ENCODE assay signal across 6 worm cellular contexts in the genomic region with DNA sequence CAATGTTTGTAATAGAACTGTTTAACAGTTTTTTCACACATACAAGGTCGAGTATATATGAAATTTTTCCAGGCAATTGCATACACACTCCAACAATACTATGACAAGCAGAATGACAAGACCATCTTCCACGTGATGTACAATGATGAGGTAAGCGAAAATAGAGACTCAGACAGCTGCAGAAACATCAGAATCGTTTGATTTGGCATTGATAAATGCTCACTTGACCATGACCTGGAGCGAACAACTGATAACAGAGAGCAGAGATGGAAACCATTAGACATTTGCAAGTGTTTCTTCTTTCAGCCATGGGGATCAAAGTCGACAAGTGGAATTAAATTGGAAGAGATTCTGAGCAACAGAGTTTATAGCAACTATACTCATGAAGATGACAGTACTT.
TF ChIP-seq lines count a peak whose summit lies in the region.

No protein-coding gene starts in this region.

TF ChIP-seq in whole organism, L1 larva, 84 proteins besides CTCF, POLR2A, EP300 and RAD21 (continues in another document):
- no peak for TF ChIP-seq pag-3 (tag; optimal IDR thresholded peaks at IDR 0.05; lab: Kevin White, UChicago; ENCODE audit: borderline replicate concordance, insufficient read depth)
- no peak for TF ChIP-seq sox-4 (tag; optimal IDR thresholded peaks at IDR 0.05; lab: Kevin White, UChicago)
- no peak for TF ChIP-seq nhr-237 (tag; optimal IDR thresholded peaks at IDR 0.05; lab: Kevin White, UChicago)
- TF ChIP-seq nhr-28 (tag; optimal IDR thresholded peaks at IDR 0.05; lab: Kevin White, UChicago) = no peak
- TF ChIP-seq jun-1 (tag; optimal IDR thresholded peaks at IDR 0.05; lab: Kevin White, UChicago) = peak; percentile 16
- no peak for TF ChIP-seq unc-98 (GFP tag; IDR thresholded peaks at IDR 0.05; lab: Robert Waterston, UW)
- peak; percentile 81 for TF ChIP-seq nhr-85 (tag; lab: Kevin White, UChicago)
- TF ChIP-seq ztf-4 (tag; optimal IDR thresholded peaks at IDR 0.05; lab: Kevin White, UChicago) = no peak
- TF ChIP-seq hlh-17 (GFP tag; optimal IDR thresholded peaks at IDR 0.05; lab: Kevin White, UChicago; ENCODE audit: borderline replicate concordance) = no peak
- TF ChIP-seq ceh-88 (GFP tag; IDR thresholded peaks at IDR 0.05; lab: Robert Waterston, UW) = no peak
- TF ChIP-seq snu-23 (GFP tag; optimal IDR thresholded peaks at IDR 0.05; lab: Kevin White, UChicago) = peak; percentile 36
- TF ChIP-seq nhr-11 (tag; optimal IDR thresholded peaks at IDR 0.05; lab: Kevin White, UChicago) = no peak
- TF ChIP-seq hpl-2 (GFP tag; optimal IDR thresholded peaks at IDR 0.05; lab: Kevin White, UChicago) = peak; percentile 11
- no peak for TF ChIP-seq nhr-77 (tag; optimal IDR thresholded peaks at IDR 0.05; lab: Kevin White, UChicago)
- TF ChIP-seq aha-1 (tag; optimal IDR thresholded peaks at IDR 0.05; lab: Kevin White, UChicago) = no peak

TF ChIP-seq in whole organism, L2 larva, 48 proteins besides CTCF, POLR2A, EP300 and RAD21:
- TF ChIP-seq fos-1 (tag; optimal IDR thresholded peaks at IDR 0.05; lab: Kevin White, UChicago) = peak; percentile 94
- peak; percentile 79 for TF ChIP-seq crh-2 (tag; optimal IDR thresholded peaks at IDR 0.05; lab: Kevin White, UChicago)
- peak; percentile 49 for TF ChIP-seq sma-3 (GFP tag; optimal IDR thresholded peaks at IDR 0.05; lab: Kevin White, UChicago)
- TF ChIP-seq gmeb-1 (tag; optimal IDR thresholded peaks at IDR 0.05; lab: Kevin White, UChicago) = peak; percentile 18
- no peak for TF ChIP-seq ztf-11 (tag; optimal IDR thresholded peaks at IDR 0.05; lab: Kevin White, UChicago)
- TF ChIP-seq sma-9 (GFP tag; optimal IDR thresholded peaks at IDR 0.05; lab: Kevin White, UChicago) = peak; percentile 90
- TF ChIP-seq sma-9 (tag; optimal IDR thresholded peaks at IDR 0.05; lab: Kevin White, UChicago) = no peak
- peak in 1 of 2 experiments; percentile 44 for TF ChIP-seq mdl-1 (tag; optimal IDR thresholded peaks at IDR 0.05; lab: Kevin White, UChicago)
- no peak for TF ChIP-seq Y55F3AM.14 (GFP tag; optimal IDR thresholded peaks at IDR 0.05; lab: Kevin White, UChicago)
- peak; percentile 51 for TF ChIP-seq nhr-129 (tag; optimal IDR thresholded peaks at IDR 0.05; lab: Kevin White, UChicago)
- TF ChIP-seq F13H6.1 (tag; optimal IDR thresholded peaks at IDR 0.05; lab: Kevin White, UChicago) = peak; percentile 61
TF ChIP-seq in whole organism, L2 larva: peak in this region for 8.

TF ChIP-seq in whole organism, L3 larva, 47 proteins besides CTCF, POLR2A, EP300 and RAD21 (continues in another document):
- TF ChIP-seq nhr-67 (tag; optimal IDR thresholded peaks at IDR 0.05; lab: Kevin White, UChicago) = no peak
- no peak for TF ChIP-seq elt-1 (tag; optimal IDR thresholded peaks at IDR 0.05; lab: Kevin White, UChicago)
- TF ChIP-seq nhr-25 (tag; optimal IDR thresholded peaks at IDR 0.05; lab: Kevin White, UChicago) = no peak
- no peak for TF ChIP-seq egl-5 (tag; optimal IDR thresholded peaks at IDR 0.05; lab: Kevin White, UChicago)
- TF ChIP-seq nhr-43 (tag; optimal IDR thresholded peaks at IDR 0.05; lab: Kevin White, UChicago; ENCODE audit: poor library complexity, severe bottlenecking) = no peak
- no peak for TF ChIP-seq nhr-12 (tag; optimal IDR thresholded peaks at IDR 0.05; lab: Kevin White, UChicago)
- TF ChIP-seq ztf-4 (tag; optimal IDR thresholded peaks at IDR 0.05; lab: Kevin White, UChicago) = no peak
- peak; percentile 67 for TF ChIP-seq jun-1 (tag; optimal IDR thresholded peaks at IDR 0.05; lab: Kevin White, UChicago)
- TF ChIP-seq aly-2 (tag; optimal IDR thresholded peaks at IDR 0.05; lab: Kevin White, UChicago) = no peak
- TF ChIP-seq ceh-82 (tag; optimal IDR thresholded peaks at IDR 0.05; lab: Kevin White, UChicago) = no peak
- TF ChIP-seq ZK546.5 (tag; optimal IDR thresholded peaks at IDR 0.05; lab: Kevin White, UChicago) = no peak
- no peak for TF ChIP-seq fkh-2 (tag; optimal IDR thresholded peaks at IDR 0.05; lab: Kevin White, UChicago)
- peak; percentile 36 for TF ChIP-seq pha-4 (tag; optimal IDR thresholded peaks at IDR 0.05; lab: Kevin White, UChicago)
- no peak for TF ChIP-seq ceh-28 (tag; optimal IDR thresholded peaks at IDR 0.05; lab: Kevin White, UChicago)
- peak; percentile 96 for TF ChIP-seq elt-2 (tag; optimal IDR thresholded peaks at IDR 0.05; lab: Kevin White, UChicago)
- no peak for TF ChIP-seq ceh-9 (tag; optimal IDR thresholded peaks at IDR 0.05; lab: Kevin White, UChicago)

TF ChIP-seq in whole organism, L4 larva, 104 proteins besides CTCF, POLR2A, EP300 and RAD21 (continues in another document):
- TF ChIP-seq arid-1 (GFP tag; conservative IDR thresholded peaks at IDR 0.05; lab: Robert Waterston, UW) (no peak), tra-1 (GFP tag; IDR thresholded peaks at IDR 0.05; lab: Robert Waterston, UW) (peak; percentile 69), Y48G9A.11 (GFP tag; IDR thresholded peaks at IDR 0.05; lab: Robert Waterston, UW) (no peak), ztf-11 (tag; optimal IDR thresholded peaks at IDR 0.05; lab: Kevin White, UChicago) (no peak), Y5F2A.4 (GFP tag; optimal IDR thresholded peaks at IDR 0.05; lab: Kevin White, UChicago) (no peak), nhr-111 (GFP tag; optimal IDR thresholded peaks at IDR 0.05; lab: Kevin White, UChicago) (no peak), ctbp-1 (GFP tag; IDR thresholded peaks at IDR 0.05; lab: Robert Waterston, UW) (no peak), F49E8.2 (tag; optimal IDR thresholded peaks at IDR 0.05; lab: Kevin White, UChicago; ENCODE audit: borderline replicate concordance) (no peak), fos-1 (tag; optimal IDR thresholded peaks at IDR 0.05; lab: Kevin White, UChicago) (no peak), tag-97 (GFP tag; IDR thresholded peaks at IDR 0.05; lab: Robert Waterston, UW) (no peak), dmd-6 (GFP tag; IDR thresholded peaks at IDR 0.05; lab: Robert Waterston, UW) (peak; percentile 94), T20F7.1 (GFP tag; optimal IDR thresholded peaks at IDR 0.05; lab: Kevin White, UChicago) (no peak), rbr-2 (tag; optimal IDR thresholded peaks at IDR 0.05; lab: Kevin White, UChicago) (no peak), php-3 (GFP tag; IDR thresholded peaks at IDR 0.05; lab: Robert Waterston, UW) (peak; percentile 60; the same call in 1 of the 2 replicates), daf-16 (GFP tag; optimal IDR thresholded peaks at IDR 0.05; lab: Kevin White, UChicago) (no peak), daf-16 (tag; optimal IDR thresholded peaks at IDR 0.05; lab: Kevin White, UChicago) (peak; percentile 87), mxl-2 (GFP tag; conservative IDR thresholded peaks at IDR 0.05; lab: Robert Waterston, UW) (no peak)

TF ChIP-seq in whole organism, late embryonic, 69 proteins besides CTCF, POLR2A, EP300 and RAD21:
- TF ChIP-seq sox-2 (GFP tag; IDR thresholded peaks at IDR 0.05; lab: Robert Waterston, UW) (no peak), elt-2 (tag; optimal IDR thresholded peaks at IDR 0.05; lab: Kevin White, UChicago) (peak; percentile 81)

TF ChIP-seq in whole organism, young adult, 124 proteins besides CTCF, POLR2A, EP300 and RAD21:
- TF ChIP-seq madf-6 (GFP tag; IDR thresholded peaks at IDR 0.05; lab: Robert Waterston, UW) (no peak), cebp-1 (GFP tag; IDR thresholded peaks at IDR 0.05; lab: Robert Waterston, UW) (no peak), cebp-1 (tag; optimal IDR thresholded peaks at IDR 0.05; lab: Kevin White, UChicago) (peak; percentile 43), dox-1 (GFP tag; IDR thresholded peaks at IDR 0.05; lab: Robert Waterston, UW) (peak; percentile 66), ets-4 (GFP tag; optimal IDR thresholded peaks at IDR 0.05; lab: Kevin White, UChicago) (peak; percentile 52), nhr-80 (tag; optimal IDR thresholded peaks at IDR 0.05; lab: Kevin White, UChicago) (peak; percentile 93), atf-7 (tag; optimal IDR thresholded peaks at IDR 0.05; lab: Kevin White, UChicago) (peak; percentile 54), unc-62 (GFP tag; optimal IDR thresholded peaks at IDR 0.05; lab: Kevin White, UChicago) (peak; percentile 23), tbp1 (GFP tag; optimal IDR thresholded peaks at IDR 0.05; lab: Kevin White, UChicago) (peak; percentile 39), pha-4 (tag; optimal IDR thresholded peaks at IDR 0.05; lab: Kevin White, UChicago) (peak; percentile 52), B0019.2 (GFP tag; conservative IDR thresholded peaks at IDR 0.05; lab: Robert Waterston, UW) (no peak), B0336.3 (GFP tag; IDR thresholded peaks at IDR 0.05; lab: Robert Waterston, UW) (peak; percentile 33; the same call in 1 of the 2 replicates), let-607 (tag; optimal IDR thresholded peaks at IDR 0.05; lab: Kevin White, UChicago) (peak; percentile 73 to 77), efl-1 (GFP tag; optimal IDR thresholded peaks at IDR 0.05; lab: Kevin White, UChicago) (no peak)
